Fruit fly (Drosophila melanogaster) Kc167 (cell line): ENCODE results near the gene Cyp6v1.

ENCODE experiments used
- Myc ChIP-seq: fragments of >200 bp; optimal IDR thresholded peaks from 2 replicates; lab custom pipeline; 2017; ENCODE audit warnings: missing external identifiers
- Sin3A ChIP-seq: fragments of >200 bp; optimal IDR thresholded peaks from 2 replicates; lab custom pipeline; 2018; ENCODE audit warnings: missing external identifiers
- h ChIP-seq: fragments of >200 bp; optimal IDR thresholded peaks from 3 replicates; lab custom pipeline; 2018; ENCODE audit warnings: missing external identifiers
- insv ChIP-seq: fragments of >200 bp; optimal IDR thresholded peaks from 3 replicates; lab custom pipeline; 2018; ENCODE audit warnings: missing external identifiers
- psq ChIP-seq: fragments of >200 bp; optimal IDR thresholded peaks from 2 replicates; lab custom pipeline; 2017; ENCODE audit warnings: missing external identifiers
- ttk ChIP-seq: sonication (Bioruptor generic); optimal IDR thresholded peaks from 2 replicates; lab custom pipeline; 2017; ENCODE audit warnings: missing external identifiers

The Cyp6v1 gene

DNA sequence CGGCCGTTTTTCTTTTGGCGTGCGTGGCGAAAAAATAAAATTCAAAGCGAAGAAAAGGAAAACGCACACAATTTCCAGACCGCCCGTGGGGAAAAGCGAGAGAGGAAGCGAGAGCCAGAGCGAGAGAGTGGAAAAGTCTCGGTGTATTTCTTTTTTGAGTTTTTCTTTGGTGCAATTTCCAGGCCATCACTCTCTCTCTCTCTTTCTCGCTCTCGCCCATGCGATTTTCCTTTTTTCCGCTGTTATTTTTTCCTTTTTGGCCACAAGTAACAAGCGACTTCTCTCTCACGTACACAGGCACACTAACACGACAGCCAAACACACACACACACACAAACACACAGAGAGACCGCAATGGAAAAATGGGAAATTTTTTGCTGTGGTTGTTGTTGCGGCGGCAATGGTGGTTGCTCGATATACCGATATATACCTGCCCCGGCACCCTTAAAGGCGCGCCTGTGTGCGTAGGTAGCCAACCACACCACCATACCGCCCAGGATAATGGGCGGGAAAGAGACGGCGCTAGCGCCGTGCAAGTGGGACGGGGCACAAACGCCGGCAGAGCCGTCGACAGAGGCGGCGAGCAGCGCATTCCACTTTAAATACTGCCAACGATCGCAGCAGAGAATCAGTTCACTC is 37.0 kb downstream of the Cyp6v1 start:
- TF ChIP-seq Myc (lab: Kevin White, UChicago) (no peak), h (lab: Kevin White, UChicago) (no peak), insv (lab: Kevin White, UChicago) (no peak), ttk (lab: Kevin White, UChicago) (no peak), Sin3A (no peak), psq (lab: Kevin White, UChicago) (no peak)

DNA sequence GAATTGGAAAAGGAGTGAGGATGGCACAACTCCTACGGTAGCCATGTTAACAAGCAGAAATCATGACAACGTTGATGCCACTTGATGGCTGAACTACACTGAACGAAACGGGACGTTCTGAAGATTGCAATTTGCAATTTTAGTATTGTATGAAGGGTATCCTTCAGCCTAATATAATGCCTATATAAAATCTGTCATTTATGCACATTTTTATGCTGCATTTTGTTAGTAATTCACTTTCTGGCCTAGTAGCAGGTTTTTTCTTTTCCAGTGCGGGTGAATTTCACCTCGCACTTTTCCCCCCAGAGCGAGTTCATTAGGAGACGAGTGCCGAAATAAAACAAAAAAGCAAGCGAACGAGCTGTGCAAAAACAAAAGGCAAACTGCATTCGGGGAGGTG is 46.0 kb downstream of the Cyp6v1 start:
- no peak for TF ChIP-seq Sin3A
- no peak for TF ChIP-seq h (lab: Kevin White, UChicago)
- no peak for TF ChIP-seq psq (lab: Kevin White, UChicago)
- no peak for TF ChIP-seq insv (lab: Kevin White, UChicago)
- no peak for TF ChIP-seq ttk (lab: Kevin White, UChicago)
- TF ChIP-seq Myc (lab: Kevin White, UChicago) = no peak

dm6 chrX:20704337-20704736 is 47.4 kb downstream of the Cyp6v1 start:
- TF ChIP-seq h (lab: Kevin White, UChicago) = no peak
- no peak for TF ChIP-seq Sin3A
- TF ChIP-seq Myc (lab: Kevin White, UChicago) = no peak
- TF ChIP-seq insv (lab: Kevin White, UChicago) = no peak
- TF ChIP-seq ttk (lab: Kevin White, UChicago) = no peak
- no peak for TF ChIP-seq psq (lab: Kevin White, UChicago)

- no peak for TF ChIP-seq psq (lab: Kevin White, UChicago)
- TF ChIP-seq h (lab: Kevin White, UChicago) = no peak
- TF ChIP-seq Sin3A = no peak
These were observed 52.8 kb downstream of the Cyp6v1 start for dm6 chrX:20709682-20710081.
